Fruit fly (Drosophila melanogaster) whole organism, embryonic: ENCODE data around the gene pyd.
A peak's percentile ranks its signal among the peaks of the same experiment; 100 is the strongest.

Experiments
- ATbp ChIP-seq: fragments of 200-800 bp; sonication (Bioruptor generic); optimal IDR thresholded peaks from 2 replicates; lab custom pipeline; 2017; ENCODE audit warnings: missing biosample characterization, mild to moderate bottlenecking, missing genetic modification characterization, missing genetic modification reagents
- CG1024 ChIP-seq: fragments of 200-800 bp; sonication (Bioruptor generic); IDR thresholded peaks from 2 replicates; pipeline ENCODE4 v1.3.6; 2022; ENCODE audit warnings: missing biosample characterization, missing genetic modification characterization
- CG10267 ChIP-seq: fragments of 200-800 bp; sonication (Bioruptor generic); optimal IDR thresholded peaks from 2 replicates; lab custom pipeline; 2018; ENCODE audit warnings: missing biosample characterization, mild to moderate bottlenecking, missing genetic modification characterization, moderate library complexity
- CG10274 ChIP-seq: fragments of 200-800 bp; sonication (Bioruptor generic); optimal IDR thresholded peaks from 3 replicates; lab custom pipeline; 2017; ENCODE audit warnings: missing biosample characterization, mild to moderate bottlenecking, missing genetic modification characterization
- CG10654 ChIP-seq: fragments of 200-800 bp; sonication (Bioruptor generic); optimal IDR thresholded peaks from 2 replicates; lab custom pipeline; 2016; ENCODE audit warnings: missing biosample characterization, missing genetic modification characterization
- CG10959 ChIP-seq: fragments of 200-800 bp; sonication (Bioruptor generic); IDR thresholded peaks from 2 replicates; pipeline ENCODE4 v1.3.6; 2022; ENCODE audit warnings: missing biosample characterization, missing genetic modification characterization
- CG12659 ChIP-seq: fragments of 200-800 bp; sonication (Bioruptor generic); optimal IDR thresholded peaks from 3 replicates; lab custom pipeline; 2017; ENCODE audit warnings: mild to moderate bottlenecking, missing biosample characterization, missing genetic modification reagents, missing genetic modification characterization
- CG13296 ChIP-seq: fragments of 200-800 bp; sonication (Bioruptor generic); optimal IDR thresholded peaks from 3 replicates; lab custom pipeline; 2018; ENCODE audit warnings: missing biosample characterization, mild to moderate bottlenecking, missing genetic modification characterization
- CG13894 ChIP-seq: fragments of 200-800 bp; sonication (Bioruptor generic); optimal IDR thresholded peaks from 3 replicates; lab custom pipeline; 2018; ENCODE audit warnings: missing biosample characterization, mild to moderate bottlenecking, missing genetic modification characterization, moderate library complexity
- CG16779 ChIP-seq: fragments of 200-800 bp; sonication (Bioruptor generic); IDR thresholded peaks from 2 replicates; pipeline ENCODE4 v1.3.6; 2022; ENCODE audit warnings: missing biosample characterization, missing genetic modification characterization
- CG16863 ChIP-seq: fragments of 200-800 bp; sonication (Bioruptor generic); optimal IDR thresholded peaks from 3 replicates; lab custom pipeline; 2016; ENCODE audit warnings: missing biosample characterization, missing genetic modification characterization
- CG17186 ChIP-seq: fragments of 200-800 bp; sonication (Bioruptor generic); optimal IDR thresholded peaks from 3 replicates; lab custom pipeline; 2017; ENCODE audit warnings: missing biosample characterization, missing genetic modification reagents, missing genetic modification characterization
- CG17385 ChIP-seq: fragments of 200-800 bp; sonication (Bioruptor generic); optimal IDR thresholded peaks from 3 replicates; lab custom pipeline; 2018; ENCODE audit warnings: missing biosample characterization, mild to moderate bottlenecking, missing genetic modification characterization
- CG17802 ChIP-seq: fragments of 200-800 bp; sonication (Bioruptor generic); optimal IDR thresholded peaks from 2 replicates; lab custom pipeline; 2018; ENCODE audit warnings: missing biosample characterization, mild to moderate bottlenecking, missing genetic modification characterization, moderate library complexity
- CG30403 ChIP-seq: fragments of 200-800 bp; sonication (Bioruptor generic); optimal IDR thresholded peaks from 3 replicates; lab custom pipeline; 2016; ENCODE audit warnings: missing biosample characterization, missing genetic modification characterization
- CG31224 ChIP-seq: fragments of 200-800 bp; sonication (Bioruptor generic); IDR thresholded peaks from 2 replicates; pipeline ENCODE4 v1.3.6; 2022; ENCODE audit warnings: missing biosample characterization, missing genetic modification characterization
- CG3163 ChIP-seq: fragments of 200-800 bp; sonication (Bioruptor generic); optimal IDR thresholded peaks from 3 replicates; lab custom pipeline; 2016; ENCODE audit warnings: missing biosample characterization, missing genetic modification characterization
- CG34224 ChIP-seq: fragments of 200-800 bp; sonication (Bioruptor generic); IDR thresholded peaks from 3 replicates; pipeline ENCODE4 v1.3.6; 2022; ENCODE audit warnings: missing biosample characterization, missing genetic modification characterization; ENCODE audit not compliant: partially characterized antibody
- CG42726 ChIP-seq: fragments of 200-800 bp; sonication (Bioruptor generic); IDR thresholded peaks from 2 replicates; pipeline ENCODE4 v1.3.6; 2022; ENCODE audit warnings: missing biosample characterization, missing genetic modification characterization; ENCODE audit not compliant: partially characterized antibody
- CG4617 ChIP-seq: fragments of 200-800 bp; sonication (Bioruptor generic); optimal IDR thresholded peaks from 3 replicates; lab custom pipeline; 2016; ENCODE audit warnings: missing biosample characterization, missing genetic modification characterization, borderline replicate concordance
- CG9609 ChIP-seq: fragments of 200-800 bp; sonication (Bioruptor generic); optimal IDR thresholded peaks from 3 replicates; lab custom pipeline; 2016; ENCODE audit warnings: missing biosample characterization, missing genetic modification characterization
- CG9817 ChIP-seq: fragments of 200-800 bp; sonication (Bioruptor generic); optimal IDR thresholded peaks from 2 replicates; lab custom pipeline; 2018; ENCODE audit warnings: missing biosample characterization, mild to moderate bottlenecking, missing genetic modification characterization, moderate library complexity
- Kr ChIP-seq: fragments of 200-800 bp; sonication (Bioruptor generic); optimal IDR thresholded peaks from 2 replicates; lab custom pipeline; 2017; ENCODE audit warnings: missing biosample characterization, mild to moderate bottlenecking, missing genetic modification characterization
- Neu2 ChIP-seq: fragments of 200-800 bp; sonication (Bioruptor generic); optimal IDR thresholded peaks from 3 replicates; lab custom pipeline; 2016; ENCODE audit warnings: missing biosample characterization, missing genetic modification characterization, borderline replicate concordance
- Nf-YB ChIP-seq: fragments of 200-800 bp; sonication (Bioruptor generic); optimal IDR thresholded peaks from 3 replicates; lab custom pipeline; 2019; ENCODE audit warnings: missing biosample characterization, mild to moderate bottlenecking, missing genetic modification characterization, moderate library complexity
- Opbp ChIP-seq: fragments of 200-800 bp; sonication (Bioruptor generic); IDR thresholded peaks from 3 replicates; pipeline ENCODE4 v1.3.6; 2022; ENCODE audit warnings: missing biosample characterization, missing genetic modification characterization; ENCODE audit not compliant: partially characterized antibody
- Sry-β ChIP-seq: fragments of 200-800 bp; sonication (Bioruptor generic); optimal IDR thresholded peaks from 2 replicates; lab custom pipeline; 2018; ENCODE audit warnings: missing biosample characterization, mild to moderate bottlenecking, missing genetic modification characterization, moderate library complexity
- ci ChIP-seq: fragments of 200-800 bp; sonication (Bioruptor generic); IDR thresholded peaks from 3 replicates; pipeline ENCODE4 v1.3.6; 2022; ENCODE audit warnings: missing biosample characterization, missing genetic modification characterization
- dysf ChIP-seq: fragments of 200-800 bp; sonication (Bioruptor generic); IDR thresholded peaks from 3 replicates; pipeline ENCODE4 v1.3.6; 2022; ENCODE audit warnings: missing biosample characterization, missing genetic modification characterization
- fd3F ChIP-seq: fragments of 200-800 bp; sonication (Bioruptor generic); optimal IDR thresholded peaks from 2 replicates; lab custom pipeline; 2018; ENCODE audit warnings: missing biosample characterization, mild to moderate bottlenecking, missing genetic modification characterization, moderate library complexity
- fd64A ChIP-seq: fragments of 200-800 bp; sonication (Bioruptor generic); optimal IDR thresholded peaks from 3 replicates; lab custom pipeline; 2018; ENCODE audit warnings: missing biosample characterization, mild to moderate bottlenecking, missing genetic modification characterization
- fd96Cb ChIP-seq: fragments of 200-800 bp; sonication (Bioruptor generic); optimal IDR thresholded peaks from 2 replicates; lab custom pipeline; 2018; ENCODE audit warnings: missing biosample characterization, mild to moderate bottlenecking, missing genetic modification characterization, moderate library complexity
- gcm2 ChIP-seq: fragments of 200-800 bp; sonication (Bioruptor generic); optimal IDR thresholded peaks from 2 replicates; lab custom pipeline; 2016; ENCODE audit warnings: missing biosample characterization, missing genetic modification characterization
- grau ChIP-seq: fragments of 200-800 bp; optimal IDR thresholded peaks from 3 replicates; lab custom pipeline; 2019; ENCODE audit warnings: missing biosample characterization, mild to moderate bottlenecking, missing genetic modification characterization, moderate library complexity
- hkb ChIP-seq, 2 experiments: fragments of 200-800 bp in 1 of 2; fragments of >200 bp in 1 of 2; sonication (Bioruptor generic) in 1 of 2; IDR thresholded peaks in 1 of 2; optimal IDR thresholded peaks in 1 of 2; 2 replicates each; pipeline versions ENCODE4 v1.3.6 to Lab custom; 2017 to 2022; ENCODE audit warnings: missing biosample characterization in 1 of 2, missing genetic modification characterization in 1 of 2
- insv ChIP-seq, 2 experiments: fragments of 200-800 bp; sonication (Bioruptor generic); optimal IDR thresholded peaks; 3 replicates each; lab custom pipeline; 2016 to 2018; ENCODE audit warnings: missing biosample characterization in 2 of 2, missing genetic modification characterization in 2 of 2
- maf-S ChIP-seq: fragments of 200-800 bp; sonication (Bioruptor generic); optimal IDR thresholded peaks from 2 replicates; lab custom pipeline; 2016; ENCODE audit warnings: missing biosample characterization, missing genetic modification characterization
- oc ChIP-seq: fragments of 200-800 bp; sonication (Bioruptor generic); optimal IDR thresholded peaks from 2 replicates; lab custom pipeline; 2018; ENCODE audit warnings: missing biosample characterization, mild to moderate bottlenecking, missing genetic modification characterization, moderate library complexity
- otp ChIP-seq: fragments of 200-800 bp; sonication (Bioruptor generic); IDR thresholded peaks from 3 replicates; pipeline ENCODE4, ENCODE4 v1.3.6; 2022; ENCODE audit warnings: missing biosample characterization, missing genetic modification characterization
- pan ChIP-seq, 4 experiments: fragments of >200 bp in 3 of 4; fragments of 200-800 bp in 1 of 4; sonication (Bioruptor generic) in 1 of 4; optimal IDR thresholded peaks in 3 of 4; IDR thresholded peaks in 1 of 4; 2 replicates each; pipeline versions ENCODE4 v1.3.6 to Lab custom; 2017 to 2022; ENCODE audit warnings: missing biosample characterization in 2 of 4, missing genetic modification characterization in 2 of 4, mixed read lengths in 1 of 4
- peb ChIP-seq: fragments of 200-800 bp; sonication (Bioruptor generic); IDR thresholded peaks from 2 replicates; pipeline ENCODE4 v1.3.6; 2022; ENCODE audit warnings: missing biosample characterization, missing genetic modification characterization
- pzg ChIP-seq: fragments of 200-800 bp; sonication (Bioruptor generic); optimal IDR thresholded peaks from 3 replicates; lab custom pipeline; 2018; ENCODE audit warnings: missing biosample characterization, mild to moderate bottlenecking, missing genetic modification characterization, moderate library complexity
- rib ChIP-seq: fragments of 200-800 bp; sonication (Bioruptor generic); IDR thresholded peaks from 2 replicates; pipeline ENCODE4 v1.3.6; 2022; ENCODE audit warnings: missing biosample characterization, missing genetic modification characterization
- sna ChIP-seq: fragments of 200-800 bp; sonication (Bioruptor generic); IDR thresholded peaks from 2 replicates; pipeline ENCODE4 v1.3.6; 2022; ENCODE audit warnings: missing biosample characterization, missing genetic modification characterization; ENCODE audit not compliant: partially characterized antibody
- sob ChIP-seq: fragments of 200-800 bp; sonication (Bioruptor generic); IDR thresholded peaks from 2 replicates; pipeline ENCODE4 v1.3.6; 2022; ENCODE audit warnings: missing biosample characterization, missing genetic modification characterization
- tx ChIP-seq: fragments of 200-800 bp; sonication (Bioruptor generic); optimal IDR thresholded peaks from 2 replicates; lab custom pipeline; 2016; ENCODE audit warnings: missing biosample characterization, missing genetic modification characterization
- vvl ChIP-seq: fragments of 200-800 bp; sonication (Bioruptor generic); IDR thresholded peaks from 2 replicates; pipeline ENCODE4 v1.3.6; 2022; ENCODE audit warnings: missing biosample characterization, missing genetic modification characterization
- zfh2 ChIP-seq: fragments of 200-800 bp; sonication (Bioruptor generic); optimal IDR thresholded peaks from 2 replicates; lab custom pipeline; 2016; ENCODE audit warnings: missing biosample characterization, missing genetic modification characterization

The pyd gene

dm6 chr3R:8892993-8893670 is 38.6 kb downstream of the pyd start (continued):
- TF ChIP-seq peb (GFP tag; lab: Robert Waterston, UW), result no peak
- no peak for TF ChIP-seq sob (GFP tag; lab: Robert Waterston, UW)
- TF ChIP-seq otp (GFP tag; lab: Robert Waterston, UW), result no peak
- TF ChIP-seq fd64A, result no peak
- no peak for TF ChIP-seq CG16863 (GFP tag; lab: Kevin White, UChicago)
- no peak for TF ChIP-seq pan (optimal IDR thresholded peaks at IDR 0.05; lab: Kevin White, UChicago)
- peak in 1 of 2 experiments; percentile 12 for TF ChIP-seq pan (GFP tag; optimal IDR thresholded peaks at IDR 0.05 in 1 of 2, IDR thresholded peaks at IDR 0.05 in 1 of 2)
- no peak for TF ChIP-seq fd96Cb
- no peak for TF ChIP-seq Neu2 (GFP tag; lab: Kevin White, UChicago)
- TF ChIP-seq CG3163 (GFP tag; lab: Kevin White, UChicago), result no peak
- TF ChIP-seq fd3F (GFP tag; lab: Kevin White, UChicago), result peak; percentile 2
- TF ChIP-seq rib, result no peak
- no peak for TF ChIP-seq oc (tag; lab: Kevin White, UChicago)
- no peak for TF ChIP-seq insv (GFP tag; optimal IDR thresholded peaks at IDR 0.05; lab: Kevin White, UChicago)
- no peak for TF ChIP-seq CG4617
- TF ChIP-seq hkb (optimal IDR thresholded peaks at IDR 0.05; lab: Kevin White, UChicago), result no peak
- TF ChIP-seq hkb (GFP tag; IDR thresholded peaks at IDR 0.05; lab: Robert Waterston, UW), result no peak
- TF ChIP-seq CG31224 (GFP tag; lab: Robert Waterston, UW), result no peak
- no peak for TF ChIP-seq CG9817
- peak; percentile 42; the same call in 1 of the 2 replicates for TF ChIP-seq vvl (GFP tag; lab: Robert Waterston, UW)
- no peak for TF ChIP-seq CG13296 (GFP tag; lab: Kevin White, UChicago)
- TF ChIP-seq CG10274 (GFP tag; lab: Kevin White, UChicago), result no peak
- TF ChIP-seq ci (GFP tag; lab: Robert Waterston, UW), result no peak
- TF ChIP-seq Kr, result no peak
- peak; percentile 8 for TF ChIP-seq CG17385 (GFP tag; lab: Kevin White, UChicago)
- TF ChIP-seq CG10267 (tag; lab: Kevin White, UChicago), result no peak
- TF ChIP-seq pzg, result no peak
- no peak for TF ChIP-seq CG17802
- no peak for TF ChIP-seq Opbp (GFP tag; lab: Robert Waterston, UW)
- TF ChIP-seq ATbp (GFP tag; lab: Kevin White, UChicago), result no peak
- no peak for TF ChIP-seq CG10654 (GFP tag; lab: Kevin White, UChicago)
- TF ChIP-seq Nf-YB (GFP tag; lab: Kevin White, UChicago), result no peak
- no peak for TF ChIP-seq CG1024
- TF ChIP-seq dysf (GFP tag; lab: Robert Waterston, UW), result peak; percentile 30; the same call in 1 of the 3 replicates
- TF ChIP-seq CG34224 (GFP tag; lab: Robert Waterston, UW), result no peak
- no peak for TF ChIP-seq zfh2 (GFP tag; lab: Kevin White, UChicago)
- TF ChIP-seq CG17186, result no peak
- TF ChIP-seq maf-S, result no peak
- no peak for TF ChIP-seq CG16779
- peak; percentile 12 for TF ChIP-seq CG30403 (GFP tag; lab: Kevin White, UChicago)
- TF ChIP-seq sna (GFP tag; lab: Robert Waterston, UW), result no peak
- no peak for TF ChIP-seq CG42726 (GFP tag; lab: Robert Waterston, UW)
- no peak for TF ChIP-seq gcm2 (GFP tag; lab: Kevin White, UChicago)
- TF ChIP-seq CG10959, result no peak
- TF ChIP-seq CG12659 (GFP tag; lab: Kevin White, UChicago), result no peak
- no peak for TF ChIP-seq CG9609 (GFP tag; lab: Kevin White, UChicago)
- no peak for TF ChIP-seq CG13894 (tag; lab: Kevin White, UChicago)
- peak; percentile 20 for TF ChIP-seq tx
- peak; percentile 31 for TF ChIP-seq grau (tag; lab: Kevin White, UChicago)
- no peak for TF ChIP-seq Sry-β (GFP tag; lab: Kevin White, UChicago)
